ENCODE assay signal across 4 worm cellular contexts in the genomic region with DNA sequence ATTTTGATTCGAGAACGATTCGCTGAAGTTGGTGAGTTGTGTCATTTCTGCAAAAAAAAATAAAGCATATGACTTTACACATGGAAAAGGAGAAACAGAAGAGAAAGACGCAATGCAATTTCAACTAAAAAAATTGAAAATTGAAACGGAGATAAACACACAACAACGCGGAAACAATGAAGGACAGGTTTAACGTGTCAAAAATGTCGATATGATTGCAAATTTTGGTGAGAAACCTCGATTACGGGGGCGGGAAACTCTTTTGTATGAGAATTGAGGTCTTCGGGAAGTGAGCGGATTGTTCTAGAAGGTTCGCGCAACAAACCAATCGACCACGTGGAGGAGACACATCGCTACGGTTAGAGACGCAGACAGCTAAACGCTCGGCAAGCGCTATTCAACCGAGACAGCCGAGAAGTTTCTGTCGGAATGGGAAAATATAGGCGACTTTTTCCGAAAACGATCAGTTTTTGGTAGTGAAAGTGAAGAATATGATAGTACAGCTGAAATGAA.
TF ChIP-seq lines count a peak whose summit lies in the region.

Gene R107.5 (minus strand): TSS at position 51 of the 513 bp plus-strand sequence.

TF ChIP-seq in whole organism, L2 larva, 48 proteins besides CTCF, POLR2A, EP300 and RAD21 (continued from another document):
- TF ChIP-seq blmp-1 (tag; optimal IDR thresholded peaks at IDR 0.05; lab: Kevin White, UChicago; ENCODE audit: insufficient read depth) (peak; percentile 90), ceh-16 (tag; optimal IDR thresholded peaks at IDR 0.05; lab: Kevin White, UChicago) (peak; percentile 13), ztf-11 (tag; optimal IDR thresholded peaks at IDR 0.05; lab: Kevin White, UChicago) (no peak), unc-62 (GFP tag; optimal IDR thresholded peaks at IDR 0.05; lab: Kevin White, UChicago) (peak; percentile 73), Y55F3AM.14 (GFP tag; optimal IDR thresholded peaks at IDR 0.05; lab: Kevin White, UChicago) (peak; percentile 95), dmd-4 (tag; optimal IDR thresholded peaks at IDR 0.05; lab: Kevin White, UChicago) (no peak), ztf-4 (tag; optimal IDR thresholded peaks at IDR 0.05; lab: Kevin White, UChicago) (peak; percentile 95), crh-2 (tag; optimal IDR thresholded peaks at IDR 0.05; lab: Kevin White, UChicago) (peak; percentile 98), sma-9 (GFP tag; optimal IDR thresholded peaks at IDR 0.05; lab: Kevin White, UChicago) (peak; percentile 87), sma-9 (tag; optimal IDR thresholded peaks at IDR 0.05; lab: Kevin White, UChicago) (no peak), fos-1 (tag; optimal IDR thresholded peaks at IDR 0.05; lab: Kevin White, UChicago) (peak; percentile 91), skn-1 (tag; optimal IDR thresholded peaks at IDR 0.05; lab: Kevin White, UChicago) (peak; percentile 36), gmeb-1 (tag; optimal IDR thresholded peaks at IDR 0.05; lab: Kevin White, UChicago) (peak; percentile 82), nhr-6 (tag; optimal IDR thresholded peaks at IDR 0.05; lab: Kevin White, UChicago) (peak; percentile 75), aly-2 (tag; optimal IDR thresholded peaks at IDR 0.05; lab: Kevin White, UChicago) (no peak), nhr-11 (tag; optimal IDR thresholded peaks at IDR 0.05; lab: Kevin White, UChicago) (no peak), F13H6.1 (tag; optimal IDR thresholded peaks at IDR 0.05; lab: Kevin White, UChicago) (peak; percentile 95), lin-39 (tag; optimal IDR thresholded peaks at IDR 0.05; lab: Kevin White, UChicago) (no peak), elt-3 (tag; optimal IDR thresholded peaks at IDR 0.05; lab: Kevin White, UChicago) (no peak), mbf-1 (tag; optimal IDR thresholded peaks at IDR 0.05; lab: Kevin White, UChicago) (no peak), nhr-10 (tag; optimal IDR thresholded peaks at IDR 0.05; lab: Kevin White, UChicago) (peak; percentile 80), ztf-1 (GFP tag; conservative IDR thresholded peaks at IDR 0.05; lab: Robert Waterston, UW) (peak; percentile 97), lin-11 (tag; optimal IDR thresholded peaks at IDR 0.05; lab: Kevin White, UChicago) (peak; percentile 87), egl-27 (tag; optimal IDR thresholded peaks at IDR 0.05; lab: Kevin White, UChicago) (peak; percentile 82), alr-1 (tag; optimal IDR thresholded peaks at IDR 0.05; lab: Kevin White, UChicago) (no peak), ceh-82 (tag; optimal IDR thresholded peaks at IDR 0.05; lab: Kevin White, UChicago) (no peak), ZK546.5 (tag; optimal IDR thresholded peaks at IDR 0.05; lab: Kevin White, UChicago) (no peak), unc-55 (GFP tag; optimal IDR thresholded peaks at IDR 0.05; lab: Kevin White, UChicago) (peak; percentile 80)

TF ChIP-seq in whole organism, L4 larva, 104 proteins besides CTCF, POLR2A, EP300 and RAD21 (continued from another document and continues in another):
- peak in 1 of 2 experiments; percentile 84 for TF ChIP-seq unc-62 (GFP tag; optimal IDR thresholded peaks at IDR 0.05 in 1 of 2; lab: Kevin White, UChicago)
- peak; percentile 12 for TF ChIP-seq unc-62 (tag; optimal IDR thresholded peaks at IDR 0.05; lab: Kevin White, UChicago)
- TF ChIP-seq nhr-77 (tag; optimal IDR thresholded peaks at IDR 0.05; lab: Kevin White, UChicago): peak; percentile 74
- TF ChIP-seq mxl-3 (GFP tag; optimal IDR thresholded peaks at IDR 0.05; lab: Kevin White, UChicago): peak; percentile 97
- peak; percentile 92 for TF ChIP-seq lin-1 (GFP tag; IDR thresholded peaks at IDR 0.05; lab: Robert Waterston, UW)
- TF ChIP-seq sdz-12 (GFP tag; optimal IDR thresholded peaks at IDR 0.05; lab: Kevin White, UChicago): peak; percentile 97
- TF ChIP-seq Y5F2A.4 (GFP tag; optimal IDR thresholded peaks at IDR 0.05; lab: Kevin White, UChicago): peak; percentile 88
- no peak for TF ChIP-seq attf-4 (tag; optimal IDR thresholded peaks at IDR 0.05; lab: Kevin White, UChicago)
- TF ChIP-seq nhr-111 (GFP tag; optimal IDR thresholded peaks at IDR 0.05; lab: Kevin White, UChicago): peak; percentile 97
- TF ChIP-seq set-16 (GFP tag; IDR thresholded peaks at IDR 0.05; lab: Robert Waterston, UW): peak; percentile 92
- TF ChIP-seq zip-11 (GFP tag; IDR thresholded peaks at IDR 0.05; lab: Robert Waterston, UW): 0 out of 2 replicates have a peak, but pooled peaks have one; percentile 13
- peak; percentile 82 for TF ChIP-seq Y48G9A.11 (GFP tag; IDR thresholded peaks at IDR 0.05; lab: Robert Waterston, UW)
- peak; percentile 87 for TF ChIP-seq vab-7 (GFP tag; IDR thresholded peaks at IDR 0.05; lab: Robert Waterston, UW)
- peak; percentile 83 for TF ChIP-seq snpc-1.2 (GFP tag; IDR thresholded peaks at IDR 0.05; lab: Robert Waterston, UW)
- no peak for TF ChIP-seq nhr-237 (tag; optimal IDR thresholded peaks at IDR 0.05; lab: Kevin White, UChicago)
- TF ChIP-seq daf-16 (GFP tag; optimal IDR thresholded peaks at IDR 0.05; lab: Kevin White, UChicago): peak; percentile 54 to 93
- TF ChIP-seq daf-16 (tag; optimal IDR thresholded peaks at IDR 0.05; lab: Kevin White, UChicago): peak; percentile 41
- TF ChIP-seq ctbp-1 (GFP tag; IDR thresholded peaks at IDR 0.05; lab: Robert Waterston, UW): peak; percentile 87
- peak; percentile 77; the same call in 1 of the 2 replicates for TF ChIP-seq dmd-9 (GFP tag; IDR thresholded peaks at IDR 0.05; lab: Robert Waterston, UW)
- TF ChIP-seq tra-1 (GFP tag; IDR thresholded peaks at IDR 0.05; lab: Robert Waterston, UW): peak; percentile 97
- TF ChIP-seq madf-9 (GFP tag; conservative IDR thresholded peaks at IDR 0.05; lab: Robert Waterston, UW): peak; percentile 93
- TF ChIP-seq ZK337.2 (GFP tag; IDR thresholded peaks at IDR 0.05; lab: Robert Waterston, UW): 0 out of 2 replicates have a peak, but pooled peaks have one; percentile 53
- TF ChIP-seq pqm-1 (tag; optimal IDR thresholded peaks at IDR 0.05; lab: Kevin White, UChicago): no peak
- peak; percentile 90 for TF ChIP-seq mep-1 (tag; optimal IDR thresholded peaks at IDR 0.05; lab: Kevin White, UChicago)
- TF ChIP-seq ZK546.5 (tag; optimal IDR thresholded peaks at IDR 0.05; lab: Kevin White, UChicago): no peak
- peak; percentile 3 for TF ChIP-seq ceh-32 (tag; optimal IDR thresholded peaks at IDR 0.05; lab: Kevin White, UChicago; ENCODE audit: poor library complexity)
- TF ChIP-seq spr-3 (GFP tag; optimal IDR thresholded peaks at IDR 0.05; lab: Kevin White, UChicago): peak; percentile 89
- peak; percentile 91 for TF ChIP-seq arid-1 (GFP tag; conservative IDR thresholded peaks at IDR 0.05; lab: Robert Waterston, UW)
- peak; percentile 72 for TF ChIP-seq zfp-2 (tag; optimal IDR thresholded peaks at IDR 0.05; lab: Kevin White, UChicago)
- peak; percentile 94 for TF ChIP-seq nhr-48 (tag; optimal IDR thresholded peaks at IDR 0.05; lab: Kevin White, UChicago)
- peak; percentile 92 for TF ChIP-seq Y75B8A.6 (GFP tag; IDR thresholded peaks at IDR 0.05; lab: Robert Waterston, UW)
- peak; percentile 88 for TF ChIP-seq nhr-10 (tag; optimal IDR thresholded peaks at IDR 0.05; lab: Kevin White, UChicago)

TF ChIP-seq in whole organism, late embryonic, 69 proteins besides CTCF, POLR2A, EP300 and RAD21 (continued from another document and continues in another):
- no peak for TF ChIP-seq zip-5 (tag; optimal IDR thresholded peaks at IDR 0.05; lab: Kevin White, UChicago)
- TF ChIP-seq ceh-24 (tag; optimal IDR thresholded peaks at IDR 0.05; lab: Kevin White, UChicago): no peak
- TF ChIP-seq ceh-18 (tag; optimal IDR thresholded peaks at IDR 0.05; lab: Kevin White, UChicago): peak; percentile 81
- TF ChIP-seq hlh-30 (tag; optimal IDR thresholded peaks at IDR 0.05; lab: Kevin White, UChicago; ENCODE audit: insufficient read depth): peak; percentile 98
- TF ChIP-seq ceh-6 (GFP tag; optimal IDR thresholded peaks at IDR 0.05; lab: Kevin White, UChicago): no peak
- peak; percentile 45 for TF ChIP-seq ets-4 (tag; optimal IDR thresholded peaks at IDR 0.05; lab: Kevin White, UChicago)
- TF ChIP-seq eyg-1 (tag; optimal IDR thresholded peaks at IDR 0.05; lab: Kevin White, UChicago): no peak
- TF ChIP-seq tbx-7 (tag; optimal IDR thresholded peaks at IDR 0.05; lab: Kevin White, UChicago): no peak
- TF ChIP-seq fkh-10 (GFP tag; optimal IDR thresholded peaks at IDR 0.05; lab: Kevin White, UChicago): no peak
- TF ChIP-seq pqm-1 (tag; optimal IDR thresholded peaks at IDR 0.05; lab: Kevin White, UChicago): no peak
- TF ChIP-seq ceh-30 (tag; optimal IDR thresholded peaks at IDR 0.05; lab: Kevin White, UChicago): peak; percentile 91
- TF ChIP-seq ceh-45 (GFP tag; IDR thresholded peaks at IDR 0.05; lab: Robert Waterston, UW): no peak
- TF ChIP-seq elt-4 (tag; optimal IDR thresholded peaks at IDR 0.05; lab: Kevin White, UChicago): no peak
- TF ChIP-seq madf-2 (tag; optimal IDR thresholded peaks at IDR 0.05; lab: Kevin White, UChicago): peak; percentile 38
- TF ChIP-seq hlh-13 (GFP tag; optimal IDR thresholded peaks at IDR 0.05; lab: Kevin White, UChicago): no peak
- TF ChIP-seq dve-1 (tag; optimal IDR thresholded peaks at IDR 0.05; lab: Kevin White, UChicago): peak; percentile 31
- TF ChIP-seq unc-3 (GFP tag; conservative IDR thresholded peaks at IDR 0.05; lab: Robert Waterston, UW): no peak
- TF ChIP-seq unc-3 (tag; optimal IDR thresholded peaks at IDR 0.05; lab: Kevin White, UChicago): no peak
- peak; percentile 93 for TF ChIP-seq ceh-31 (tag; optimal IDR thresholded peaks at IDR 0.05; lab: Kevin White, UChicago)
- peak; percentile 44 for TF ChIP-seq lim-6 (tag; optimal IDR thresholded peaks at IDR 0.05; lab: Kevin White, UChicago)
- peak; percentile 30 for TF ChIP-seq ceh-22 (tag; optimal IDR thresholded peaks at IDR 0.05; lab: Kevin White, UChicago)
- TF ChIP-seq ama-1 (optimal IDR thresholded peaks at IDR 0.05; lab: Kevin White, UChicago): no peak
- TF ChIP-seq K09A11.1 (tag; optimal IDR thresholded peaks at IDR 0.05; lab: Kevin White, UChicago; ENCODE audit: insufficient read depth): peak; percentile 88
- TF ChIP-seq pha-4 (tag; optimal IDR thresholded peaks at IDR 0.05; lab: Kevin White, UChicago): no peak
- TF ChIP-seq syd-9 (tag; optimal IDR thresholded peaks at IDR 0.05; lab: Kevin White, UChicago): peak; percentile 87
- no peak for TF ChIP-seq odd-2 (tag; optimal IDR thresholded peaks at IDR 0.05; lab: Kevin White, UChicago)
- TF ChIP-seq nfya-1 (tag; optimal IDR thresholded peaks at IDR 0.05; lab: Kevin White, UChicago): peak; percentile 94
- peak; percentile 95 for TF ChIP-seq ref-2 (tag; optimal IDR thresholded peaks at IDR 0.05; lab: Kevin White, UChicago)
- TF ChIP-seq sdc-2 (tag; optimal IDR thresholded peaks at IDR 0.05; lab: Kevin White, UChicago): peak; percentile 8
- peak; percentile 93 for TF ChIP-seq rnt-1 (tag; optimal IDR thresholded peaks at IDR 0.05; lab: Kevin White, UChicago)
- no peak for TF ChIP-seq pag-3 (tag; optimal IDR thresholded peaks at IDR 0.05; lab: Kevin White, UChicago; ENCODE audit: borderline replicate concordance)
- TF ChIP-seq che-1 (tag; optimal IDR thresholded peaks at IDR 0.05; lab: Kevin White, UChicago): no peak
- TF ChIP-seq ceh-9 (tag; optimal IDR thresholded peaks at IDR 0.05; lab: Kevin White, UChicago): no peak
- no peak for TF ChIP-seq fkh-6 (tag; optimal IDR thresholded peaks at IDR 0.05; lab: Kevin White, UChicago)
- peak; percentile 85 for TF ChIP-seq ceh-34 (tag; optimal IDR thresholded peaks at IDR 0.05; lab: Kevin White, UChicago)
- no peak for TF ChIP-seq npax-4 (tag; optimal IDR thresholded peaks at IDR 0.05; lab: Kevin White, UChicago)
- TF ChIP-seq hlh-8 (tag; optimal IDR thresholded peaks at IDR 0.05; lab: Kevin White, UChicago): no peak

TF ChIP-seq in whole organism, mixed stage, embryonic, 35 proteins besides CTCF, POLR2A, EP300 and RAD21 (continued from another document):
- TF ChIP-seq zip-8 (tag; optimal IDR thresholded peaks at IDR 0.05; lab: Kevin White, UChicago) (no peak), ceh-43 (GFP tag; optimal IDR thresholded peaks at IDR 0.05; lab: Kevin White, UChicago) (peak; percentile 36), hlh-1 (tag; optimal IDR thresholded peaks at IDR 0.05; lab: Kevin White, UChicago) (peak; percentile 20), ham-2 (GFP tag; optimal IDR thresholded peaks at IDR 0.05; lab: Kevin White, UChicago) (peak; percentile 92), snpc-4 (tag; optimal IDR thresholded peaks at IDR 0.05; lab: Kevin White, UChicago) (no peak), lin-32 (GFP tag; optimal IDR thresholded peaks at IDR 0.05; lab: Kevin White, UChicago) (no peak), unc-120 (tag; optimal IDR thresholded peaks at IDR 0.05; lab: Kevin White, UChicago; ENCODE audit: poor library complexity, severe bottlenecking) (peak; percentile 33)
